Worm (Caenorhabditis elegans): ENCODE results near the gene msp-55.

msp-55 gene

DNA sequence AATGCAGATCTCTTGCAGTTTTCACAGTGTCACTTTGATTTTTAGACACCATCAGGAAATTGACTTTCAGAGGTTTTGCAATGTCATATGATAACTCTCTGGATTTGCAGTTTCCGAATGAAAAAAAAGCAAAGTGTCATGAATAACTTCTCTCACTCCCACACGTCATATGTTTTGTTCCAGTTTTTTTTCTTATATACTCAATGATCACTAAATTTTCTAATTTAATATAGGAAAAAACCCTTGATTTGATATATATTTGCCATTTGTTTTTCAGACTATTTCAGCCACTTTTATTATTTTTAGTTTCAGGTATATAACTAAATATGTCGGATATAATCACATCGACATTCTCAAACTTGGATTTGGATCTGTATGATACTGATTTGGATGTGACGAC lies 18.3 kb downstream of the msp-55 start, which contains the start of gene C09B9.1:
C09B9.1 (plus strand) TSS at position 301 of the 400 bp plus-strand sequence.
- TF ChIP-seq tbx-8 (GFP tag; optimal IDR thresholded peaks at IDR 0.05) (no peak), nhr-76 (tag; optimal IDR thresholded peaks at IDR 0.05) (no peak), nhr-12 (tag; optimal IDR thresholded peaks at IDR 0.05) (no peak), ceh-83 (GFP tag; optimal IDR thresholded peaks at IDR 0.05) (no peak), blmp-1 (tag; optimal IDR thresholded peaks at IDR 0.05) (no peak), unc-39 (tag; optimal IDR thresholded peaks at IDR 0.05) (no peak)

DNA sequence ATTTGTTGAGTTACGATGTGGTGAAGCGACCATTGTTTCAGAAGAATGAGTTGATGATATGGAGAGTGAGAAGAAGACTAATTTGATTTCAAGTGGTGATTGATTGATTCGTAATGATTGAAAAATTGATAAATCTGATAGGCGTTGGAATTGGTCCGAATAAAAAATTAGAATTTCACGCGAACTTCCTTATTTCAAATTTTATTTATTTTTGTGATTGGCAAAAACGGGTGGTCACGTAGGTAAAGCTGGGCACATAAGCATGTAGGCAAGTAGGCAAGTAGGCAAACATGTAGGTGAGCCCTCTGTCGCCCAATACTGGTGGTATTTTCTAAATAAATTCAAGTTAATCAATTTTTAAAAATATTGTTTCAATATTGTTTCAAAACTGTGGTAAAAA lies 22.5 kb downstream of the msp-55 start, which contains the start of gene C09B9.4:
C09B9.4 (minus strand) TSS at position 101 of the 400 bp plus-strand sequence.
- no peak for TF ChIP-seq ceh-39 (tag; optimal IDR thresholded peaks at IDR 0.05)
- TF ChIP-seq nhr-28 (tag; optimal IDR thresholded peaks at IDR 0.05): no peak
- TF ChIP-seq ztf-11 (tag; optimal IDR thresholded peaks at IDR 0.05): no peak
- TF ChIP-seq tbx-8 (GFP tag; optimal IDR thresholded peaks at IDR 0.05): no peak
- no peak for TF ChIP-seq mep-1 (tag; optimal IDR thresholded peaks at IDR 0.05)
- TF ChIP-seq elt-3 (tag; optimal IDR thresholded peaks at IDR 0.05): no peak

DNA sequence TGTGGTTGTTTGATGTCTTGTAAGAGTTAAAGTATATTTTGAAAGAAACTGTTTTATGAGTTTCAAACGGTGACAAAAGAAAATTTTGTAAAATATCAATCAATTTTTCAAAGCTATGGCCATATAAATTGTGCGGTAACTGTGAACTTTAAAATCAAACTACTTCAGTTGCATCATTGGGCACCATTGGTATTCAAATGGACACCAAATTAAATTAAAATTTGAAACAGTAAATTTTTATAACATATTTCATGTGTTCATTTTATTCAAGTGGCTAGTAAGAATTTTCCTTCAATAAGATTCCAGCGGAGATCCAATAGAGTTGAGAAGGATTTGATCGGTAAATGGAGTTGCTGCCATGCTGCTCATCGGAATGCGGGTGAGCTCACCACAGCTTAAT lies 24.5 kb downstream of the msp-55 start:
- TF ChIP-seq unc-39 (tag; optimal IDR thresholded peaks at IDR 0.05) (no peak), drap-1 (GFP tag; optimal IDR thresholded peaks at IDR 0.05) (no peak), ces-1 (GFP tag; optimal IDR thresholded peaks at IDR 0.05) (no peak), lin-13 (tag; optimal IDR thresholded peaks at IDR 0.05) (no peak), mab-5 (tag; optimal IDR thresholded peaks at IDR 0.05) (no peak), unc-120 (tag; optimal IDR thresholded peaks at IDR 0.05; ENCODE audit: poor library complexity, severe bottlenecking) (no peak), mls-2 (tag; optimal IDR thresholded peaks at IDR 0.05) (no peak), zip-8 (tag; optimal IDR thresholded peaks at IDR 0.05) (no peak), M03D4.4 (tag; optimal IDR thresholded peaks at IDR 0.05) (no peak)

DNA sequence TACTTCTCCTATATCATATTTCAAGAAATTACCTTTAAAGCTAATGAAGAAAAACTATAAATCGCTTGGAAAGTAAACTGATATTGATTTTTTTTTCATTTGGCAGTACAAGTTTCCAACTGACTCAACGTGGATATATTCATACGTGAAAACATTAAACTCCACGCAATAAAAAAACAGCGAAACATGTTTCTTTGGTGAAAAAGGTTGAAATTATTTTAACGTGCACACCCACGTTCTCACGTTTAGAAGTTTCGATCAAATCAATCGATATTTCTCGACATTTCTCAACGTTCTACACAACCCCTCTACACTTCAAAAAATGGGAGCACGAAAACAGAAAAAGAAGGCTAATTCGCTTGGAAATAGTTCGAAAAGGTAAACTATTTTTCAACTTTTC lies 26.8 kb downstream of the msp-55 start, which contains the start of the genes best-6 and C09B9.2:
best-6 (minus strand) TSS at position 101 of the 400 bp plus-strand sequence.
C09B9.2 (plus strand) TSS at position 314 of the 400 bp plus-strand sequence.
- no peak for TF ChIP-seq M03D4.4 (tag; optimal IDR thresholded peaks at IDR 0.05)
- no peak for TF ChIP-seq drap-1 (GFP tag; optimal IDR thresholded peaks at IDR 0.05)
- no peak for TF ChIP-seq ceh-83 (GFP tag; optimal IDR thresholded peaks at IDR 0.05)
- TF ChIP-seq unc-39 (tag; optimal IDR thresholded peaks at IDR 0.05): no peak
- TF ChIP-seq bed-3 (GFP tag; optimal IDR thresholded peaks at IDR 0.05): no peak
- TF ChIP-seq snpc-4 (tag; optimal IDR thresholded peaks at IDR 0.05): no peak
- TF ChIP-seq ham-2 (GFP tag; optimal IDR thresholded peaks at IDR 0.05): no peak
- no peak for TF ChIP-seq elt-1 (tag; optimal IDR thresholded peaks at IDR 0.05; ENCODE audit: borderline replicate concordance, insufficient read depth)
- TF ChIP-seq unc-120 (tag; optimal IDR thresholded peaks at IDR 0.05; ENCODE audit: poor library complexity, severe bottlenecking): no peak
- no peak for TF ChIP-seq ceh-43 (GFP tag; optimal IDR thresholded peaks at IDR 0.05)
- TF ChIP-seq mls-2 (tag; optimal IDR thresholded peaks at IDR 0.05): no peak
- TF ChIP-seq ces-1 (GFP tag; optimal IDR thresholded peaks at IDR 0.05): no peak
- TF ChIP-seq nhr-76 (tag; optimal IDR thresholded peaks at IDR 0.05): no peak
- no peak for TF ChIP-seq unc-62 (GFP tag; optimal IDR thresholded peaks at IDR 0.05)

DNA sequence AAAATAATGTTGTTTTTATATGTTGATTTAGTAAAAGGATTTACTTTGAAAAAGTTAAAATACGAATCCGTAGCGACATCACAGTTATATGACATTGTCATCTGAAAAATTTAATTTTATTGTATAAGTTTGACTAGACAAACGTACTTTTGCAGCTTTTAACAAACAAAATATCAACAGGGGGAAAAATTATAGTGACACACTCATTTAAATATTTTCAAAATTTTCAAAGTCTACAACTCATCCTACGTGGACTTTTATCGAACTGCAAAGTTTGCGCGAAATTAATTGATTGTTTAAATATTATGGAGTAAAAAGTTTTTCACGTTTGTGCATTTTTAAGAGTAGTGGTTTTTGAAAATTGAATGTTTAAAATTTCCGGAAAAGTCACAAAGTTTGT lies 30.2 kb downstream of the msp-55 start, which contains the start of gene C09B9.85:
C09B9.85 (minus strand) TSS at position 101 of the 400 bp plus-strand sequence.
- no peak for TF ChIP-seq unc-120 (tag; optimal IDR thresholded peaks at IDR 0.05; ENCODE audit: poor library complexity, severe bottlenecking)
- no peak for TF ChIP-seq blmp-1 (tag; optimal IDR thresholded peaks at IDR 0.05)
- TF ChIP-seq unc-39 (tag; optimal IDR thresholded peaks at IDR 0.05): no peak
- TF ChIP-seq bed-3 (GFP tag; optimal IDR thresholded peaks at IDR 0.05): no peak
- no peak for TF ChIP-seq sem-2 (GFP tag; optimal IDR thresholded peaks at IDR 0.05)
- no peak for TF ChIP-seq ceh-43 (GFP tag; optimal IDR thresholded peaks at IDR 0.05)
- no peak for TF ChIP-seq lin-13 (tag; optimal IDR thresholded peaks at IDR 0.05)
- no peak for TF ChIP-seq ham-2 (GFP tag; optimal IDR thresholded peaks at IDR 0.05)
- TF ChIP-seq nhr-12 (tag; optimal IDR thresholded peaks at IDR 0.05): no peak
- no peak for TF ChIP-seq snpc-4 (tag; optimal IDR thresholded peaks at IDR 0.05)
- no peak for TF ChIP-seq nhr-28 (tag; optimal IDR thresholded peaks at IDR 0.05)
- TF ChIP-seq flh-1 (GFP tag; optimal IDR thresholded peaks at IDR 0.05): no peak
- no peak for TF ChIP-seq ceh-39 (tag; optimal IDR thresholded peaks at IDR 0.05)
- no peak for TF ChIP-seq cnd-1 (tag; optimal IDR thresholded peaks at IDR 0.05)
- TF ChIP-seq elt-1 (tag; optimal IDR thresholded peaks at IDR 0.05; ENCODE audit: borderline replicate concordance, insufficient read depth): no peak
- no peak for TF ChIP-seq nhr-2 (tag; optimal IDR thresholded peaks at IDR 0.05)
- TF ChIP-seq hlh-1 (tag; optimal IDR thresholded peaks at IDR 0.05): no peak
- TF ChIP-seq sptf-1 (tag; optimal IDR thresholded peaks at IDR 0.05): no peak
